Fruit fly (Drosophila melanogaster) Kc167 (cell line): ENCODE results near the gene CG10005.

Experiments used
- Myc ChIP-seq: fragments of >200 bp; optimal IDR thresholded peaks from 2 replicates; lab custom pipeline; 2017; ENCODE audit warnings: missing external identifiers
- Sin3A ChIP-seq: fragments of >200 bp; optimal IDR thresholded peaks from 2 replicates; lab custom pipeline; 2018; ENCODE audit warnings: missing external identifiers
- h ChIP-seq: fragments of >200 bp; optimal IDR thresholded peaks from 3 replicates; lab custom pipeline; 2018; ENCODE audit warnings: missing external identifiers
- psq ChIP-seq: fragments of >200 bp; optimal IDR thresholded peaks from 2 replicates; lab custom pipeline; 2017; ENCODE audit warnings: missing external identifiers
- ttk ChIP-seq: sonication (Bioruptor generic); optimal IDR thresholded peaks from 2 replicates; lab custom pipeline; 2017; ENCODE audit warnings: missing external identifiers

dm6 chr3R:11976556-11977335, at the start of gene CG10005:
- TF ChIP-seq psq (lab: Kevin White, UChicago) = no peak
- no peak for TF ChIP-seq h
- TF ChIP-seq Myc = no peak
- no peak for TF ChIP-seq ttk (lab: Kevin White, UChicago)
- no peak for TF ChIP-seq Sin3A (lab: Kevin White, UChicago)
